Fruit fly (Drosophila melanogaster) whole organism, embryonic: Measurements from ENCODE around the gene CG13947.

Experiments used
- Ada2b ChIP-seq: fragments of 200-800 bp; sonication (Bioruptor generic); IDR thresholded peaks from 2 replicates; pipeline ENCODE4 v1.3.6; 2022; ENCODE audit warnings: missing biosample characterization, missing genetic modification characterization
- CG10147 ChIP-seq: fragments of 200-800 bp; sonication (Bioruptor generic); optimal IDR thresholded peaks from 2 replicates; lab custom pipeline; 2019; ENCODE audit warnings: missing biosample characterization, mild to moderate bottlenecking, missing genetic modification characterization, moderate library complexity
- CG11247 ChIP-seq: fragments of 200-800 bp; sonication (Bioruptor generic); IDR thresholded peaks from 2 replicates; pipeline ENCODE4 v1.3.6; 2022; ENCODE audit warnings: missing biosample characterization, missing genetic modification characterization
- CG11456 ChIP-seq: fragments of 200-800 bp; sonication (Bioruptor generic); IDR thresholded peaks from 3 replicates; pipeline ENCODE4 v1.3.6; 2022; ENCODE audit warnings: missing biosample characterization, missing genetic modification characterization
- CG11504 ChIP-seq: fragments of 200-800 bp; sonication (Bioruptor generic); optimal IDR thresholded peaks from 3 replicates; lab custom pipeline; 2019; ENCODE audit warnings: missing biosample characterization, mild to moderate bottlenecking, missing genetic modification characterization, moderate library complexity
- CG11560 ChIP-seq: fragments of 200-800 bp; sonication (Bioruptor generic); IDR thresholded peaks from 3 replicates; pipeline ENCODE4 v1.3.6; 2022; ENCODE audit warnings: missing biosample characterization, missing genetic modification characterization
- CG12219 ChIP-seq: fragments of 200-800 bp; sonication (Bioruptor generic); optimal IDR thresholded peaks from 3 replicates; lab custom pipeline; 2018; ENCODE audit warnings: missing biosample characterization, mild to moderate bottlenecking, missing genetic modification characterization
- CG17829 ChIP-seq: fragments of 200-800 bp; optimal IDR thresholded peaks from 2 replicates; lab custom pipeline; 2019; ENCODE audit warnings: missing biosample characterization, mild to moderate bottlenecking, missing genetic modification characterization, moderate library complexity
- CG17912 ChIP-seq: fragments of 200-800 bp; sonication (Bioruptor generic); optimal IDR thresholded peaks from 2 replicates; lab custom pipeline; 2018; ENCODE audit warnings: missing biosample characterization, mild to moderate bottlenecking, missing genetic modification characterization
- CG31388 ChIP-seq: fragments of 200-800 bp; sonication (Bioruptor generic); optimal IDR thresholded peaks from 2 replicates; lab custom pipeline; 2016; ENCODE audit warnings: missing biosample characterization, missing genetic modification characterization
- CG4328 ChIP-seq: fragments of 200-800 bp; sonication (Bioruptor generic); optimal IDR thresholded peaks from 3 replicates; lab custom pipeline; 2017; ENCODE audit warnings: missing biosample characterization, missing genetic modification reagents, missing genetic modification characterization
- CG4424 ChIP-seq: fragments of 200-800 bp; sonication (Bioruptor generic); optimal IDR thresholded peaks from 3 replicates; lab custom pipeline; 2016; ENCODE audit warnings: missing biosample characterization, missing genetic modification characterization
- CG4617 ChIP-seq: fragments of 200-800 bp; sonication (Bioruptor generic); optimal IDR thresholded peaks from 3 replicates; lab custom pipeline; 2016; ENCODE audit warnings: missing biosample characterization, missing genetic modification characterization, borderline replicate concordance
- CG5180 ChIP-seq: fragments of 200-800 bp; sonication (Bioruptor generic); optimal IDR thresholded peaks from 3 replicates; lab custom pipeline; 2017; ENCODE audit warnings: missing biosample characterization, missing genetic modification characterization, mild to moderate bottlenecking, moderate library complexity, missing genetic modification reagents
- CG7556 ChIP-seq: fragments of 200-800 bp; sonication (Bioruptor generic); optimal IDR thresholded peaks from 2 replicates; lab custom pipeline; 2017; ENCODE audit warnings: missing biosample characterization, mild to moderate bottlenecking, missing genetic modification characterization
- CG7786 ChIP-seq: fragments of 200-800 bp; sonication (Bioruptor generic); optimal IDR thresholded peaks from 2 replicates; lab custom pipeline; 2016; ENCODE audit warnings: missing biosample characterization, missing genetic modification characterization
- CG8478 ChIP-seq: fragments of >200 bp; optimal IDR thresholded peaks from 2 replicates; lab custom pipeline; 2018
- CG8765 ChIP-seq: fragments of 200-800 bp; sonication (Bioruptor generic); IDR thresholded peaks from 2 replicates; pipeline ENCODE4 v1.3.6; 2022; ENCODE audit warnings: missing biosample characterization, missing genetic modification characterization
- CG9876 ChIP-seq: fragments of 200-800 bp; sonication (Bioruptor generic); optimal IDR thresholded peaks from 2 replicates; lab custom pipeline; 2016; ENCODE audit warnings: missing biosample characterization, missing genetic modification characterization
- Camta ChIP-seq: fragments of 200-800 bp; sonication (Bioruptor generic); optimal IDR thresholded peaks from 2 replicates; lab custom pipeline; 2016; ENCODE audit warnings: missing biosample characterization, missing genetic modification characterization
- CkIIα-i1 ChIP-seq: fragments of 200-800 bp; sonication (Bioruptor generic); IDR thresholded peaks from 2 replicates; pipeline ENCODE4 v1.3.6; 2022; ENCODE audit warnings: missing biosample characterization, missing genetic modification characterization
- Dek ChIP-seq: fragments of 200-800 bp; sonication (Bioruptor generic); optimal IDR thresholded peaks from 3 replicates; lab custom pipeline; 2019; ENCODE audit warnings: missing biosample characterization, mild to moderate bottlenecking, missing genetic modification characterization, moderate library complexity
- HmgZ ChIP-seq: fragments of 200-800 bp; sonication (Bioruptor generic); optimal IDR thresholded peaks from 2 replicates; lab custom pipeline; 2018; ENCODE audit warnings: missing biosample characterization, mild to moderate bottlenecking, missing genetic modification characterization
- Hsf ChIP-seq: fragments of 200-800 bp; sonication (Bioruptor generic); optimal IDR thresholded peaks from 3 replicates; lab custom pipeline; 2016; ENCODE audit warnings: missing biosample characterization, missing genetic modification characterization
- MESR4 ChIP-seq: fragments of 200-800 bp; sonication (Bioruptor generic); optimal IDR thresholded peaks from 2 replicates; lab custom pipeline; 2018; ENCODE audit warnings: missing biosample characterization, mild to moderate bottlenecking, missing genetic modification characterization, moderate library complexity
- Mad ChIP-seq: fragments of 200-800 bp; sonication (Bioruptor generic); optimal IDR thresholded peaks from 2 replicates; lab custom pipeline; 2016; ENCODE audit warnings: missing biosample characterization, missing genetic modification characterization
- Mrtf ChIP-seq: fragments of 200-800 bp; sonication (Bioruptor generic); IDR thresholded peaks from 3 replicates; pipeline ENCODE4 v1.3.6; 2022; ENCODE audit warnings: missing biosample characterization, missing genetic modification characterization
- Opbp ChIP-seq: fragments of 200-800 bp; sonication (Bioruptor generic); IDR thresholded peaks from 3 replicates; pipeline ENCODE4 v1.3.6; 2022; ENCODE audit warnings: missing biosample characterization, missing genetic modification characterization; ENCODE audit not compliant: partially characterized antibody
- Scr ChIP-seq: fragments of 200-800 bp; sonication (Bioruptor generic); IDR thresholded peaks from 2 replicates; pipeline ENCODE4 v1.3.6; 2022; ENCODE audit warnings: missing biosample characterization, missing genetic modification characterization; ENCODE audit not compliant: partially characterized antibody
- Sox102F ChIP-seq: fragments of 200-800 bp; sonication (Bioruptor generic); optimal IDR thresholded peaks from 2 replicates; lab custom pipeline; 2018; ENCODE audit warnings: missing biosample characterization, mild to moderate bottlenecking, missing genetic modification characterization, moderate library complexity
- Stat92E ChIP-seq, 3 experiments: fragments of >200 bp in 2 of 3; fragments of 200-800 bp in 1 of 3; sonication (Bioruptor generic) in 1 of 3; optimal IDR thresholded peaks; 2 replicates each; lab custom pipeline; 2017 to 2019; ENCODE audit warnings: missing biosample characterization in 3 of 3, missing genetic modification characterization in 3 of 3, mild to moderate bottlenecking in 1 of 3, moderate library complexity in 1 of 3
- ab ChIP-seq: fragments of 200-800 bp; sonication (Bioruptor generic); optimal IDR thresholded peaks from 2 replicates; lab custom pipeline; 2016; ENCODE audit warnings: missing biosample characterization, missing genetic modification characterization
- amos ChIP-seq: fragments of 200-800 bp; sonication (Bioruptor generic); IDR thresholded peaks from 2 replicates; pipeline ENCODE4 v1.3.6; 2022; ENCODE audit warnings: missing biosample characterization, missing genetic modification characterization; ENCODE audit not compliant: partially characterized antibody
- ato ChIP-seq: fragments of 200-800 bp; sonication (Bioruptor generic); IDR thresholded peaks from 2 replicates; pipeline ENCODE4 v1.3.6; 2022; ENCODE audit warnings: missing biosample characterization, missing genetic modification characterization; ENCODE audit not compliant: partially characterized antibody
- bab2 ChIP-seq: fragments of 200-800 bp; sonication (Bioruptor generic); optimal IDR thresholded peaks from 2 replicates; lab custom pipeline; 2016; ENCODE audit warnings: missing biosample characterization, missing genetic modification characterization
- bbx ChIP-seq: fragments of 200-800 bp; sonication (Bioruptor generic); IDR thresholded peaks from 2 replicates; pipeline ENCODE4 v1.3.6; 2022; ENCODE audit warnings: missing biosample characterization, missing genetic modification characterization; ENCODE audit not compliant: partially characterized antibody
- cas ChIP-seq: fragments of 200-800 bp; sonication (Bioruptor generic); IDR thresholded peaks from 2 replicates; pipeline ENCODE4 v1.3.6; 2022; ENCODE audit warnings: missing biosample characterization, missing genetic modification characterization
- corto ChIP-seq: fragments of 200-800 bp; sonication (Bioruptor generic); optimal IDR thresholded peaks from 2 replicates; lab custom pipeline; 2016; ENCODE audit warnings: missing biosample characterization, mild to moderate bottlenecking, missing genetic modification characterization, moderate library complexity
- dysf ChIP-seq: fragments of 200-800 bp; sonication (Bioruptor generic); IDR thresholded peaks from 3 replicates; pipeline ENCODE4 v1.3.6; 2022; ENCODE audit warnings: missing biosample characterization, missing genetic modification characterization
- en ChIP-seq: fragments of 200-800 bp; sonication (Bioruptor generic); optimal IDR thresholded peaks from 2 replicates; lab custom pipeline; 2016; ENCODE audit warnings: missing biosample characterization, missing genetic modification characterization
- ftz-f1 ChIP-seq: fragments of 200-800 bp; sonication (Bioruptor generic); optimal IDR thresholded peaks from 2 replicates; lab custom pipeline; 2016; ENCODE audit warnings: missing biosample characterization, missing genetic modification characterization
- fu2 ChIP-seq: fragments of 200-800 bp; sonication (Bioruptor generic); optimal IDR thresholded peaks from 2 replicates; lab custom pipeline; 2016; ENCODE audit warnings: missing biosample characterization, missing genetic modification characterization
- gcm2 ChIP-seq: fragments of 200-800 bp; sonication (Bioruptor generic); optimal IDR thresholded peaks from 2 replicates; lab custom pipeline; 2016; ENCODE audit warnings: missing biosample characterization, missing genetic modification characterization
- hkb ChIP-seq, 2 experiments: fragments of 200-800 bp in 1 of 2; fragments of >200 bp in 1 of 2; sonication (Bioruptor generic) in 1 of 2; IDR thresholded peaks in 1 of 2; optimal IDR thresholded peaks in 1 of 2; 2 replicates each; pipeline versions ENCODE4 v1.3.6 to Lab custom; 2017 to 2022; ENCODE audit warnings: missing biosample characterization in 1 of 2, missing genetic modification characterization in 1 of 2
- lov ChIP-seq, 2 experiments: fragments of 200-800 bp in 1 of 2; fragments of >200 bp in 1 of 2; sonication (Bioruptor generic) in 1 of 2; IDR thresholded peaks in 1 of 2; optimal IDR thresholded peaks in 1 of 2; 2 replicates in 1 of 2; 3 replicates in 1 of 2; pipeline versions ENCODE4 v1.3.6 to Lab custom; 2017 to 2022; ENCODE audit warnings: missing biosample characterization in 1 of 2, missing genetic modification characterization in 1 of 2
- luna ChIP-seq: fragments of 200-800 bp; sonication (Bioruptor generic); optimal IDR thresholded peaks from 2 replicates; lab custom pipeline; 2016; ENCODE audit warnings: missing biosample characterization, missing genetic modification characterization
- pb ChIP-seq: fragments of 200-800 bp; sonication (Bioruptor generic); optimal IDR thresholded peaks from 3 replicates; lab custom pipeline; 2016; ENCODE audit warnings: missing biosample characterization, missing genetic modification characterization
- peb ChIP-seq: fragments of 200-800 bp; sonication (Bioruptor generic); IDR thresholded peaks from 2 replicates; pipeline ENCODE4 v1.3.6; 2022; ENCODE audit warnings: missing biosample characterization, missing genetic modification characterization
- phol ChIP-seq: fragments of 200-800 bp; sonication (Bioruptor generic); optimal IDR thresholded peaks from 3 replicates; lab custom pipeline; 2018; ENCODE audit warnings: missing biosample characterization, mild to moderate bottlenecking, missing genetic modification characterization, moderate library complexity
- vfl ChIP-seq: fragments of 200-800 bp; sonication (Bioruptor generic); optimal IDR thresholded peaks from 2 replicates; lab custom pipeline; 2016; ENCODE audit warnings: missing biosample characterization, missing genetic modification characterization

The CG13947 gene

DNA sequence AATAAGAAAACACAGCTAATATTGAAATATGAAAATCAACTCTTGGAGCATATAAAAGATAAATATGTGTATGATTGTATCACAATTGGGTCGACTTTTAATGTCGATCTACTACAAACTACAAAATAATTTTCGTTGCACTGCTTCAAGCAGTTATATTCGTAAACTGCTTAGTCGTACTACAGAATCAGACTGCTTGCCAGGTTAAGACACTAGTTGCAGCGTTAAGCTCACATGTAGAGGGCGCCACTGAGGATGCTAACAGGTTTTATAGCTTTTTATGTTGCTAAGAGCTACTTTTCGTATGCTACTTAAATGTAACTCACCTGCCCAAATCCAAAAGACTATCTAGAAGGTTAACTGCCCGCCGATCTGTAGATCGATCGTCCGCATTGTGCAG is 38.9 kb upstream of the CG13947 start (continued):
- TF ChIP-seq Mrtf (GFP tag; lab: Robert Waterston, UW), result 0 out of 3 replicates have a peak, but pooled peaks have one; percentile 31
- no peak for TF ChIP-seq Ada2b (GFP tag; lab: Robert Waterston, UW)
- TF ChIP-seq CG31388 (GFP tag; lab: Kevin White, UChicago), result no peak
- no peak for TF ChIP-seq CG5180 (GFP tag; lab: Kevin White, UChicago)
- no peak for TF ChIP-seq ato
- no peak for TF ChIP-seq CG7556
- TF ChIP-seq amos (GFP tag; lab: Robert Waterston, UW), result peak; percentile 56
- TF ChIP-seq pb (GFP tag; lab: Kevin White, UChicago), result no peak
- no peak for TF ChIP-seq Stat92E (GFP tag; optimal IDR thresholded peaks at IDR 0.05; lab: Kevin White, UChicago)
- TF ChIP-seq Hsf (GFP tag; lab: Kevin White, UChicago), result no peak
- no peak for TF ChIP-seq peb (GFP tag; lab: Robert Waterston, UW)
- TF ChIP-seq Opbp (GFP tag; lab: Robert Waterston, UW), result peak; percentile 54; the same call in 1 of the 3 replicates
- peak; percentile 97 for TF ChIP-seq CG11504
- no peak for TF ChIP-seq CG12219 (GFP tag; lab: Kevin White, UChicago)
- no peak for TF ChIP-seq Mad (GFP tag; lab: Kevin White, UChicago)
- no peak for TF ChIP-seq ab
- no peak for TF ChIP-seq CG9876 (GFP tag; lab: Kevin White, UChicago)
- no peak for TF ChIP-seq bab2 (GFP tag; lab: Kevin White, UChicago)
- no peak for TF ChIP-seq Camta (GFP tag; lab: Kevin White, UChicago)
- no peak for TF ChIP-seq fu2 (GFP tag; lab: Kevin White, UChicago)
- no peak for TF ChIP-seq en
- peak; percentile 88 for TF ChIP-seq CG8478 (lab: Kevin White, UChicago)
- TF ChIP-seq CG11456 (GFP tag; lab: Robert Waterston, UW), result peak; percentile 67; the same call in 2 of the 3 replicates
- no peak for TF ChIP-seq cas (GFP tag; lab: Robert Waterston, UW)
- TF ChIP-seq Dek (tag; lab: Kevin White, UChicago), result no peak
- TF ChIP-seq CG17912, result peak; percentile 7
- TF ChIP-seq CG7786 (GFP tag; lab: Kevin White, UChicago), result no peak
- no peak for TF ChIP-seq MESR4 (GFP tag; lab: Kevin White, UChicago)
- TF ChIP-seq HmgZ (tag; lab: Kevin White, UChicago), result peak; percentile 28
- no peak for TF ChIP-seq gcm2
- TF ChIP-seq dysf (GFP tag; lab: Robert Waterston, UW), result peak; percentile 37; the same call in 1 of the 3 replicates
- no peak for TF ChIP-seq lov (optimal IDR thresholded peaks at IDR 0.05; lab: Kevin White, UChicago)
- TF ChIP-seq lov (GFP tag; IDR thresholded peaks at IDR 0.05; lab: Robert Waterston, UW), result no peak
- peak; percentile 15; the same call in 1 of the 2 replicates for TF ChIP-seq Scr
- peak; percentile 26; the same call in 1 of the 2 replicates for TF ChIP-seq CG11247
- TF ChIP-seq CG4617, result no peak
- TF ChIP-seq phol (tag; lab: Kevin White, UChicago), result peak; percentile 46
- TF ChIP-seq CG11560 (tag; lab: Robert Waterston, UW), result peak; percentile 70
- no peak for TF ChIP-seq CkIIα-i1 (GFP tag; lab: Robert Waterston, UW)
- no peak for TF ChIP-seq luna (GFP tag; lab: Kevin White, UChicago)
- TF ChIP-seq CG17829 (tag; lab: Kevin White, UChicago), result no peak
- TF ChIP-seq bbx (GFP tag; lab: Robert Waterston, UW), result peak; percentile 39; the same call in 1 of the 2 replicates
- TF ChIP-seq corto, result no peak
- no peak for TF ChIP-seq CG8765 (GFP tag; lab: Robert Waterston, UW)
- TF ChIP-seq CG10147, result no peak
- TF ChIP-seq vfl (GFP tag; lab: Kevin White, UChicago), result no peak
- TF ChIP-seq CG4328 (GFP tag; lab: Kevin White, UChicago), result no peak
- no peak for TF ChIP-seq ftz-f1 (GFP tag; lab: Kevin White, UChicago)
- no peak for TF ChIP-seq hkb (optimal IDR thresholded peaks at IDR 0.05; lab: Kevin White, UChicago)
- no peak for TF ChIP-seq hkb (GFP tag; IDR thresholded peaks at IDR 0.05; lab: Robert Waterston, UW)
- peak; percentile 52 for TF ChIP-seq CG4424 (GFP tag; lab: Kevin White, UChicago)
- TF ChIP-seq Sox102F, result peak; percentile 8
